Worm (Caenorhabditis elegans): ENCODE results near the gene paqr-2.

ce11 chrIII:5424363-5424762, 44.6 kb upstream of the paqr-2 start:
- no peak for TF ChIP-seq ztf-11 (tag; optimal IDR thresholded peaks at IDR 0.05)
- no peak for TF ChIP-seq nhr-12 (tag; optimal IDR thresholded peaks at IDR 0.05)
- TF ChIP-seq nhr-237 (tag; optimal IDR thresholded peaks at IDR 0.05): no peak
- TF ChIP-seq elt-3 (tag; optimal IDR thresholded peaks at IDR 0.05): no peak
- no peak for TF ChIP-seq snpc-4 (tag; optimal IDR thresholded peaks at IDR 0.05)
- TF ChIP-seq unc-62 (GFP tag; optimal IDR thresholded peaks at IDR 0.05): no peak
- TF ChIP-seq nhr-28 (tag; optimal IDR thresholded peaks at IDR 0.05): no peak

All from whole organism, mixed stage, embryonic.